Worm (Caenorhabditis elegans): ENCODE measurements around the gene H39E23.2.

- TF ChIP-seq pha-4 (GFP tag; IDR thresholded peaks at IDR 0.05) (no peak), pha-4 (tag; optimal IDR thresholded peaks at IDR 0.05) (no peak), fos-1 (tag; optimal IDR thresholded peaks at IDR 0.05) (no peak), dpl-1 (GFP tag; optimal IDR thresholded peaks at IDR 0.05) (no peak), fkh-10 (GFP tag; optimal IDR thresholded peaks at IDR 0.05) (no peak), skn-1 (tag; optimal IDR thresholded peaks at IDR 0.05) (no peak), zag-1 (tag; optimal IDR thresholded peaks at IDR 0.05) (no peak), nhr-76 (tag; optimal IDR thresholded peaks at IDR 0.05) (no peak), nhr-237 (tag; optimal IDR thresholded peaks at IDR 0.05) (no peak), lin-13 (GFP tag; optimal IDR thresholded peaks at IDR 0.05) (no peak), lin-1 (GFP tag; IDR thresholded peaks at IDR 0.05) (no peak), mdl-1 (tag; optimal IDR thresholded peaks at IDR 0.05) (no peak), lin-39 (tag; optimal IDR thresholded peaks at IDR 0.05) (no peak), snpc-4 (tag; optimal IDR thresholded peaks at IDR 0.05) (no peak), lin-38 (GFP tag; IDR thresholded peaks at IDR 0.05) (no peak)
Observed at ce11 chrV:14149125-14149524, 39.0 kb downstream of the H39E23.2 start.

All from whole organism, L4 larva.